Worm (Caenorhabditis elegans): ENCODE results near the gene D1046.2.

Gene D1046.2

ce11 chrIV:8916010-8916409 lies 9.9 kb downstream of the D1046.2 start, which contains the start of gene C27B7.9:
Gene C27B7.9 (minus strand): TSS chrIV:8916110.
- TF ChIP-seq ceh-58 (GFP tag; IDR thresholded peaks at IDR 0.05) (0 out of 2 replicates have a peak, but pooled peaks have one; percentile 31), T26A5.8 (tag; optimal IDR thresholded peaks at IDR 0.05) (no peak)

- TF ChIP-seq die-1 (tag; optimal IDR thresholded peaks at IDR 0.05), result no peak
- TF ChIP-seq atf-7 (tag; optimal IDR thresholded peaks at IDR 0.05), result peak; percentile 88
Observed at ce11 chrIV:8914187-8914586, 11.7 kb downstream of the D1046.2 start.

ce11 chrIV:8906743-8907142 lies 19.1 kb downstream of the D1046.2 start, which contains the start of gene C27B7.7:
Gene C27B7.7 (plus strand): TSS chrIV:8907043.
- TF ChIP-seq nfyb-1 (GFP tag; IDR thresholded peaks at IDR 0.05) (no peak), Y53F4B.3 (GFP tag; IDR thresholded peaks at IDR 0.05) (no peak), hmg-1.2 (GFP tag; IDR thresholded peaks at IDR 0.05) (no peak), mes-4 (tag; optimal IDR thresholded peaks at IDR 0.05) (no peak), ceh-58 (GFP tag; IDR thresholded peaks at IDR 0.05) (no peak), Y53G8AR.9 (GFP tag; conservative IDR thresholded peaks at IDR 0.05) (no peak), aptf-3 (GFP tag; IDR thresholded peaks at IDR 0.05) (no peak), hlh-26 (GFP tag; conservative IDR thresholded peaks at IDR 0.05) (no peak), madf-3 (GFP tag; IDR thresholded peaks at IDR 0.05) (no peak), ceh-40 (GFP tag; IDR thresholded peaks at IDR 0.05) (no peak), attf-6 (GFP tag; IDR thresholded peaks at IDR 0.05) (no peak), F39B2.1 (GFP tag; IDR thresholded peaks at IDR 0.05) (no peak), nfya-1 (tag; optimal IDR thresholded peaks at IDR 0.05; ENCODE audit: borderline replicate concordance, insufficient read depth) (no peak), ztf-28 (GFP tag; IDR thresholded peaks at IDR 0.05) (no peak), rpc-1 (optimal IDR thresholded peaks at IDR 0.05) (no peak), rpc-1 (tag; optimal IDR thresholded peaks at IDR 0.05) (no peak)

ce11 chrIV:8906164-8906563 lies 19.7 kb downstream of the D1046.2 start, which contains the start of gene C27B7.6:
Gene C27B7.6 (minus strand): TSS chrIV:8906345.
- TF ChIP-seq chd-7 (tag; optimal IDR thresholded peaks at IDR 0.05) (no peak), nhr-179 (tag; optimal IDR thresholded peaks at IDR 0.05) (no peak), gei-17 (GFP tag; optimal IDR thresholded peaks at IDR 0.05) (no peak)

- TF ChIP-seq Y67H2A.10 (GFP tag; conservative IDR thresholded peaks at IDR 0.05) (no peak), egrh-3 (GFP tag; IDR thresholded peaks at IDR 0.05) (no peak), F10E7.11 (tag; optimal IDR thresholded peaks at IDR 0.05) (no peak), snpc-3.4 (tag; optimal IDR thresholded peaks at IDR 0.05) (peak; percentile 9), aptf-2 (GFP tag; conservative IDR thresholded peaks at IDR 0.05) (no peak), T07F8.4 (tag; optimal IDR thresholded peaks at IDR 0.05) (no peak), cebp-1 (GFP tag; IDR thresholded peaks at IDR 0.05) (no peak), cebp-1 (tag; optimal IDR thresholded peaks at IDR 0.05) (peak; percentile 31), him-1 (tag; optimal IDR thresholded peaks at IDR 0.05) (peak; percentile 22), hmg-1.2 (GFP tag; IDR thresholded peaks at IDR 0.05) (0 out of 2 replicates have a peak, but pooled peaks have one; percentile 8), nfya-2 (GFP tag; IDR thresholded peaks at IDR 0.05) (no peak), Y79H2A.3 (GFP tag; conservative IDR thresholded peaks at IDR 0.05) (no peak), fkh-3 (tag; optimal IDR thresholded peaks at IDR 0.05) (no peak), lsl-1 (GFP tag; optimal IDR thresholded peaks at IDR 0.05) (peak; percentile 5), madf-6 (GFP tag; IDR thresholded peaks at IDR 0.05) (no peak; the same call in 1 of the 2 replicates), snpc-4 (GFP tag; optimal IDR thresholded peaks at IDR 0.05) (no peak), snpc-4 (tag; optimal IDR thresholded peaks at IDR 0.05) (peak in 1 of 4 experiments; percentile 20), hrde-1 (tag; optimal IDR thresholded peaks at IDR 0.05; ENCODE audit: borderline replicate concordance) (peak; percentile 35), ztf-25 (GFP tag; IDR thresholded peaks at IDR 0.05) (no peak), D2030.7 (GFP tag; IDR thresholded peaks at IDR 0.05) (0 out of 2 replicates have a peak, but pooled peaks have one; percentile 17), ekl-4 (GFP tag; IDR thresholded peaks at IDR 0.05) (no peak)
Observed at ce11 chrIV:8901346-8901745, 24.5 kb downstream of the D1046.2 start, which contains the start of gene C27B7.5. Gene C27B7.5 (plus strand): TSS chrIV:8901646.
